Worm (Caenorhabditis elegans): ENCODE measurements around the gene T20G5.13.

T20G5.13 gene

DNA sequence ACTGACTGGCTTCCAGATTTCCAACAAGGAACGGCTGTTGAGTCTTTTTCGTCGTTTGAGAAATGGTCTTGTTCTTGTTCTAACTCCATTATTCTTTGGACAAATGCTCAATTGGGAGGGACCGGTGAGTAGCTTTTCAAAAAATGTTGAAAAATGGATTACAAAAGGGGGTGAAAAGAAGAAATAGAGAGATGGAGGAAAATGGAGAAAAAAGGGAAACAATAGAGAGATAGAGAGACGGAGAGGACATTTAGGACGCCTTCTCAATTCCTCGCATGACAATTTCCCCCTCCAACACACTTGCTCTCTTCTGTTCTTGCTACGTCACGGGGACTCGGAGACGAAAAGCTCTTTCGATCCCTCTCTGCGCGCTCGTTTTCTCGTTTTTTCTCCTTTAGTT lies 48.1 kb downstream of the T20G5.13 start (continued):
- TF ChIP-seq lin-38 (GFP tag; IDR thresholded peaks at IDR 0.05) (no peak), zfp-2 (tag; optimal IDR thresholded peaks at IDR 0.05) (no peak), nhr-41 (GFP tag; IDR thresholded peaks at IDR 0.05) (no peak), mdl-1 (tag; optimal IDR thresholded peaks at IDR 0.05) (peak in 1 of 2 experiments; percentile 46), dmd-8 (GFP tag; IDR thresholded peaks at IDR 0.05) (no peak), set-16 (GFP tag; IDR thresholded peaks at IDR 0.05) (0 out of 2 replicates have a peak, but pooled peaks have one; percentile 4), dmd-6 (GFP tag; IDR thresholded peaks at IDR 0.05) (no peak), nhr-102 (tag; optimal IDR thresholded peaks at IDR 0.05) (no peak), tra-1 (GFP tag; IDR thresholded peaks at IDR 0.05) (0 out of 2 replicates have a peak, but pooled peaks have one; percentile 28), gei-8 (GFP tag; optimal IDR thresholded peaks at IDR 0.05) (no peak), unc-39 (tag; optimal IDR thresholded peaks at IDR 0.05) (no peak), F44E2.7 (GFP tag; IDR thresholded peaks at IDR 0.05) (no peak), ama-1 (optimal IDR thresholded peaks at IDR 0.05) (no peak), zag-1 (tag; optimal IDR thresholded peaks at IDR 0.05) (no peak), zfp-3 (GFP tag; conservative IDR thresholded peaks at IDR 0.05) (no peak), egl-43 (GFP tag; IDR thresholded peaks at IDR 0.05) (no peak), saeg-2 (GFP tag; IDR thresholded peaks at IDR 0.05) (no peak), fkh-10 (GFP tag; optimal IDR thresholded peaks at IDR 0.05) (peak; percentile 56), zip-2 (tag; optimal IDR thresholded peaks at IDR 0.05) (no peak), lin-39 (tag; optimal IDR thresholded peaks at IDR 0.05) (no peak), mdt-29 (GFP tag; IDR thresholded peaks at IDR 0.05) (0 out of 2 replicates have a peak, but pooled peaks have one; percentile 46), nhr-10 (tag; optimal IDR thresholded peaks at IDR 0.05) (no peak), hlh-11 (tag; optimal IDR thresholded peaks at IDR 0.05) (peak; percentile 15), ceh-44 (GFP tag; IDR thresholded peaks at IDR 0.05) (no peak), aha-1 (tag) (peak; percentile 61), dpl-1 (GFP tag; optimal IDR thresholded peaks at IDR 0.05) (no peak), T20F7.1 (GFP tag; optimal IDR thresholded peaks at IDR 0.05) (no peak), F10B5.3 (tag; optimal IDR thresholded peaks at IDR 0.05) (no peak), daf-16 (GFP tag; optimal IDR thresholded peaks at IDR 0.05) (no peak), daf-16 (tag; optimal IDR thresholded peaks at IDR 0.05) (no peak), php-3 (GFP tag; IDR thresholded peaks at IDR 0.05) (no peak), hif-1 (tag; optimal IDR thresholded peaks at IDR 0.05) (no peak), ces-1 (GFP tag; optimal IDR thresholded peaks at IDR 0.05) (peak; percentile 24), ctbp-1 (GFP tag; IDR thresholded peaks at IDR 0.05) (peak; percentile 74), mxl-2 (GFP tag; conservative IDR thresholded peaks at IDR 0.05) (no peak), lin-1 (GFP tag; IDR thresholded peaks at IDR 0.05) (no peak), vab-7 (GFP tag; IDR thresholded peaks at IDR 0.05) (no peak), hmg-1.1 (GFP tag; IDR thresholded peaks at IDR 0.05) (peak; percentile 38; the same call in 1 of the 2 replicates), nhr-28 (tag; optimal IDR thresholded peaks at IDR 0.05) (no peak), nhr-6 (tag; optimal IDR thresholded peaks at IDR 0.05) (no peak), rbr-2 (tag; optimal IDR thresholded peaks at IDR 0.05) (peak; percentile 64), lin-13 (GFP tag; optimal IDR thresholded peaks at IDR 0.05) (no peak), Y48G9A.11 (GFP tag; IDR thresholded peaks at IDR 0.05) (no peak), R02D3.7 (tag; optimal IDR thresholded peaks at IDR 0.05) (no peak), spr-1 (tag; optimal IDR thresholded peaks at IDR 0.05) (no peak), nhr-77 (tag; optimal IDR thresholded peaks at IDR 0.05) (no peak), arid-1 (GFP tag; conservative IDR thresholded peaks at IDR 0.05) (no peak), sdz-12 (GFP tag; optimal IDR thresholded peaks at IDR 0.05) (no peak)

Data from whole organism, L4 larva.